Fruit fly (Drosophila melanogaster) whole organism, embryonic: ENCODE data around the gene Ufsp2.

Experiments
- CG10654 ChIP-seq: fragments of 200-800 bp; sonication (Bioruptor generic); optimal IDR thresholded peaks from 2 replicates; lab custom pipeline; 2016; ENCODE audit warnings: missing biosample characterization, missing genetic modification characterization
- CG11723 ChIP-seq: fragments of 200-800 bp; sonication (Bioruptor generic); optimal IDR thresholded peaks from 2 replicates; lab custom pipeline; 2017; ENCODE audit warnings: missing biosample characterization, mild to moderate bottlenecking, missing genetic modification characterization
- CG15601 ChIP-seq: fragments of 200-800 bp; sonication (Bioruptor generic); optimal IDR thresholded peaks from 3 replicates; lab custom pipeline; 2019; ENCODE audit warnings: missing biosample characterization, mild to moderate bottlenecking, missing genetic modification characterization, moderate library complexity
- CG17568 ChIP-seq: fragments of 200-800 bp; sonication (Bioruptor generic); optimal IDR thresholded peaks from 2 replicates; lab custom pipeline; 2018; ENCODE audit warnings: missing biosample characterization, mild to moderate bottlenecking, missing genetic modification characterization, moderate library complexity
- CG17612 ChIP-seq: fragments of 200-800 bp; sonication (Bioruptor generic); IDR thresholded peaks from 2 replicates; pipeline ENCODE4 v1.3.6; 2022; ENCODE audit warnings: missing biosample characterization, missing genetic modification characterization
- CG1832 ChIP-seq: fragments of 200-800 bp; sonication (Bioruptor generic); optimal IDR thresholded peaks from 2 replicates; lab custom pipeline; 2017; ENCODE audit warnings: missing biosample characterization, mild to moderate bottlenecking, missing genetic modification characterization, inconsistent platforms
- CG2116 ChIP-seq: fragments of 200-800 bp; sonication (Bioruptor generic); optimal IDR thresholded peaks from 3 replicates; lab custom pipeline; 2018; ENCODE audit warnings: missing biosample characterization, mild to moderate bottlenecking, missing genetic modification characterization
- CG2199 ChIP-seq: fragments of 200-800 bp; sonication (Bioruptor generic); IDR thresholded peaks from 3 replicates; pipeline ENCODE4 v1.3.6; 2022; ENCODE audit warnings: missing biosample characterization, missing genetic modification characterization
- CG2889 ChIP-seq: fragments of 200-800 bp; sonication (Bioruptor generic); IDR thresholded peaks from 3 replicates; pipeline ENCODE4 v1.3.6; 2022; ENCODE audit warnings: missing biosample characterization, missing genetic modification characterization
- CG3726 ChIP-seq: fragments of 200-800 bp; sonication (Bioruptor generic); IDR thresholded peaks from 3 replicates; pipeline ENCODE4, ENCODE4 v1.3.6; 2022; ENCODE audit warnings: missing biosample characterization, missing genetic modification characterization
- CG42726 ChIP-seq: fragments of 200-800 bp; sonication (Bioruptor generic); IDR thresholded peaks from 2 replicates; pipeline ENCODE4 v1.3.6; 2022; ENCODE audit warnings: missing biosample characterization, missing genetic modification characterization; ENCODE audit not compliant: partially characterized antibody
- CG5953 ChIP-seq: fragments of 200-800 bp; sonication (Bioruptor generic); IDR thresholded peaks from 2 replicates; pipeline ENCODE4 v1.3.6; 2022; ENCODE audit warnings: missing biosample characterization, missing genetic modification characterization
- CG6683 ChIP-seq: fragments of 200-800 bp; sonication (Bioruptor generic); optimal IDR thresholded peaks from 2 replicates; lab custom pipeline; 2017; ENCODE audit warnings: missing biosample characterization, mild to moderate bottlenecking, missing genetic modification characterization, missing genetic modification reagents
- CG7745 ChIP-seq: fragments of 200-800 bp; sonication (Bioruptor generic); optimal IDR thresholded peaks from 2 replicates; lab custom pipeline; 2018; ENCODE audit warnings: missing biosample characterization, mild to moderate bottlenecking, missing genetic modification characterization, moderate library complexity
- CG7987 ChIP-seq: fragments of 200-800 bp; sonication (Bioruptor generic); optimal IDR thresholded peaks from 2 replicates; lab custom pipeline; 2018; ENCODE audit warnings: missing biosample characterization, mild to moderate bottlenecking, missing genetic modification characterization, moderate library complexity
- CG8359 ChIP-seq: fragments of 200-800 bp; sonication (Bioruptor generic); optimal IDR thresholded peaks from 2 replicates; lab custom pipeline; 2017; ENCODE audit warnings: missing biosample characterization, mild to moderate bottlenecking, missing genetic modification characterization, borderline replicate concordance
- CG9797 ChIP-seq: fragments of 200-800 bp; sonication (Bioruptor generic); optimal IDR thresholded peaks from 3 replicates; lab custom pipeline; 2018; ENCODE audit warnings: missing biosample characterization, mild to moderate bottlenecking, missing genetic modification characterization
- D19A ChIP-seq: fragments of 200-800 bp; optimal IDR thresholded peaks from 3 replicates; lab custom pipeline; 2019; ENCODE audit warnings: missing biosample characterization, mild to moderate bottlenecking, missing genetic modification characterization, moderate library complexity
- Deaf1 ChIP-seq: fragments of 200-800 bp; optimal IDR thresholded peaks from 3 replicates; lab custom pipeline; 2019; ENCODE audit warnings: missing biosample characterization, mild to moderate bottlenecking, missing genetic modification characterization, moderate library complexity
- Dll ChIP-seq: fragments of 200-800 bp; sonication (Bioruptor generic); IDR thresholded peaks from 4 replicates; pipeline ENCODE4 v1.3.6; 2022; ENCODE audit warnings: missing biosample characterization, missing genetic modification characterization; ENCODE audit not compliant: partially characterized antibody
- Dref ChIP-seq: fragments of 200-800 bp; sonication (Bioruptor generic); IDR thresholded peaks from 2 replicates; pipeline ENCODE4 v1.3.6; 2022; ENCODE audit warnings: missing biosample characterization, missing genetic modification characterization
- HLH3B ChIP-seq: fragments of 200-800 bp; sonication (Bioruptor generic); IDR thresholded peaks from 2 replicates; pipeline ENCODE4 v1.3.6; 2022; ENCODE audit warnings: missing biosample characterization, missing genetic modification characterization
- HLHmδ ChIP-seq: fragments of 200-800 bp; sonication (Bioruptor generic); optimal IDR thresholded peaks from 2 replicates; lab custom pipeline; 2018; ENCODE audit warnings: missing biosample characterization, mild to moderate bottlenecking, missing genetic modification characterization, moderate library complexity
- Hand ChIP-seq: fragments of 200-800 bp; sonication (Bioruptor generic); optimal IDR thresholded peaks from 2 replicates; lab custom pipeline; 2017; ENCODE audit warnings: mild to moderate bottlenecking, missing biosample characterization, missing genetic modification reagents, missing genetic modification characterization
- Jarid2 ChIP-seq: fragments of 200-800 bp; sonication (Bioruptor generic); optimal IDR thresholded peaks from 3 replicates; lab custom pipeline; 2017; ENCODE audit warnings: mild to moderate bottlenecking, missing biosample characterization, missing genetic modification reagents, missing genetic modification characterization
- Med ChIP-seq: fragments of 200-800 bp; sonication (Bioruptor generic); peaks from one replicate; lab custom pipeline; 2016; ENCODE audit warnings: missing biosample characterization, missing genetic modification characterization, mild to moderate bottlenecking, inconsistent platforms, moderate library complexity
- Nf-YB ChIP-seq: fragments of 200-800 bp; sonication (Bioruptor generic); optimal IDR thresholded peaks from 3 replicates; lab custom pipeline; 2019; ENCODE audit warnings: missing biosample characterization, mild to moderate bottlenecking, missing genetic modification characterization, moderate library complexity
- TFAM ChIP-seq: fragments of 200-800 bp; sonication (Bioruptor generic); optimal IDR thresholded peaks from 2 replicates; lab custom pipeline; 2017; ENCODE audit warnings: missing biosample characterization, missing genetic modification characterization, inconsistent platforms
- Trl ChIP-seq, 3 experiments: fragments of >200 bp in 2 of 3; fragments of 200-800 bp in 1 of 3; sonication (Bioruptor generic) in 1 of 3; optimal IDR thresholded peaks; 2 replicates in 1 of 3; 3 replicates in 2 of 3; lab custom pipeline; 2016 to 2017; ENCODE audit warnings: missing biosample characterization in 1 of 3, missing genetic modification characterization in 1 of 3
- Xrp1 ChIP-seq: fragments of 200-800 bp; sonication (Bioruptor generic); IDR thresholded peaks from 2 replicates; pipeline ENCODE4 v1.3.6; 2022; ENCODE audit warnings: missing biosample characterization, missing genetic modification characterization
- al ChIP-seq: fragments of 200-800 bp; sonication (Bioruptor generic); IDR thresholded peaks from 2 replicates; pipeline ENCODE4 v1.3.6; 2022; ENCODE audit warnings: missing biosample characterization, missing genetic modification characterization
- ara ChIP-seq: fragments of 200-800 bp; sonication (Bioruptor generic); IDR thresholded peaks from 2 replicates; pipeline ENCODE4 v1.3.6; 2022; ENCODE audit warnings: missing biosample characterization, missing genetic modification characterization
- bab2 ChIP-seq: fragments of 200-800 bp; sonication (Bioruptor generic); optimal IDR thresholded peaks from 2 replicates; lab custom pipeline; 2016; ENCODE audit warnings: missing biosample characterization, missing genetic modification characterization
- btn ChIP-seq: fragments of 200-800 bp; sonication (Bioruptor generic); optimal IDR thresholded peaks from 2 replicates; lab custom pipeline; 2016; ENCODE audit warnings: missing biosample characterization, missing genetic modification characterization
- ftz-f1 ChIP-seq: fragments of 200-800 bp; sonication (Bioruptor generic); optimal IDR thresholded peaks from 2 replicates; lab custom pipeline; 2016; ENCODE audit warnings: missing biosample characterization, missing genetic modification characterization
- hb ChIP-seq: fragments of 200-800 bp; sonication (Bioruptor generic); IDR thresholded peaks from 3 replicates; pipeline ENCODE4 v1.3.6; 2022; ENCODE audit warnings: missing biosample characterization, missing genetic modification characterization; ENCODE audit not compliant: partially characterized antibody
- hth ChIP-seq: fragments of >200 bp; optimal IDR thresholded peaks from 2 replicates; lab custom pipeline; 2017; ENCODE audit warnings: inconsistent platforms
- kni ChIP-seq: fragments of 200-800 bp; sonication (Bioruptor generic); optimal IDR thresholded peaks from 3 replicates; lab custom pipeline; 2017; ENCODE audit warnings: mild to moderate bottlenecking, missing biosample characterization, missing genetic modification reagents, missing genetic modification characterization
- lab ChIP-seq: fragments of 200-800 bp; sonication (Bioruptor generic); optimal IDR thresholded peaks from 3 replicates; lab custom pipeline; 2017; ENCODE audit warnings: missing biosample characterization, missing genetic modification characterization, mild to moderate bottlenecking, moderate library complexity, missing genetic modification reagents
- nerfin-1 ChIP-seq: fragments of 200-800 bp; sonication (Bioruptor generic); optimal IDR thresholded peaks from 3 replicates; lab custom pipeline; 2019; ENCODE audit warnings: missing biosample characterization, mild to moderate bottlenecking, missing genetic modification characterization, moderate library complexity
- sens ChIP-seq: fragments of 200-800 bp; sonication (Bioruptor generic); peaks from one replicate; lab custom pipeline; 2016; ENCODE audit warnings: missing biosample characterization, missing genetic modification characterization
- sr ChIP-seq: fragments of 200-800 bp; sonication (Bioruptor generic); IDR thresholded peaks from 3 replicates; pipeline ENCODE4 v1.3.6; 2022; ENCODE audit warnings: missing biosample characterization, missing genetic modification characterization
- stc ChIP-seq: fragments of 200-800 bp; sonication (Bioruptor generic); IDR thresholded peaks from 2 replicates; pipeline ENCODE4 v1.3.6; 2022; ENCODE audit warnings: missing biosample characterization, missing genetic modification characterization
- tup ChIP-seq: fragments of 200-800 bp; sonication (Bioruptor generic); optimal IDR thresholded peaks from 2 replicates; lab custom pipeline; 2016; ENCODE audit warnings: missing biosample characterization, mild to moderate bottlenecking, missing genetic modification characterization, moderate library complexity
- usp ChIP-seq: fragments of >200 bp; optimal IDR thresholded peaks from 2 replicates; lab custom pipeline; 2017; ENCODE audit warnings: missing biosample characterization, missing genetic modification characterization
- vnd ChIP-seq: fragments of 200-800 bp; sonication (Bioruptor generic); IDR thresholded peaks from 3 replicates; pipeline ENCODE4 v1.3.6; 2022; ENCODE audit warnings: missing biosample characterization, missing genetic modification characterization; ENCODE audit not compliant: partially characterized antibody
- z ChIP-seq: fragments of 200-800 bp; sonication (Bioruptor generic); IDR thresholded peaks from 3 replicates; pipeline ENCODE4 v1.3.6; 2022; ENCODE audit warnings: missing biosample characterization, missing genetic modification characterization
- zen2 ChIP-seq: fragments of 200-800 bp; sonication (Bioruptor generic); IDR thresholded peaks from 3 replicates; pipeline ENCODE4 v1.3.6; 2022; ENCODE audit warnings: missing biosample characterization, missing genetic modification characterization; ENCODE audit not compliant: partially characterized antibody
- zfh1 ChIP-seq: fragments of 200-800 bp; sonication (Bioruptor generic); IDR thresholded peaks from 3 replicates; pipeline ENCODE4 v1.3.6; 2022; ENCODE audit warnings: missing biosample characterization, missing genetic modification characterization

The Ufsp2 gene

dm6 chr3L:15535228-15535598 lies 41.2 kb upstream of the Ufsp2 start, which contains the start of gene CrebA (continued):
- TF ChIP-seq Deaf1 (tag; lab: Kevin White, UChicago) (peak; percentile 53), hth (no peak), HLHmδ (GFP tag; lab: Kevin White, UChicago) (peak; percentile 40), Dll (GFP tag; lab: Robert Waterston, UW) (0 out of 4 replicates have a peak, but pooled peaks have one; percentile 15), Med (peak; percentile 15), Jarid2 (peak; percentile 81), CG7745 (tag; lab: Kevin White, UChicago) (peak; percentile 4), stc (peak; percentile 34; the same call in 1 of the 2 replicates), HLH3B (peak; percentile 13; the same call in 1 of the 2 replicates), Trl (optimal IDR thresholded peaks at IDR 0.05; lab: Kevin White, UChicago) (peak; percentile 94 to 95), Trl (GFP tag; optimal IDR thresholded peaks at IDR 0.05; lab: Kevin White, UChicago) (no peak), CG2116 (GFP tag; lab: Kevin White, UChicago) (no peak), CG2199 (GFP tag; lab: Robert Waterston, UW) (peak; percentile 93), CG1832 (GFP tag; lab: Kevin White, UChicago) (peak; percentile 83), CG42726 (GFP tag; lab: Robert Waterston, UW) (peak; percentile 7; the same call in 1 of the 2 replicates), Xrp1 (GFP tag; lab: Robert Waterston, UW) (no peak)

- 0 out of 3 replicates have a peak, but pooled peaks have one; percentile 16 for TF ChIP-seq zfh1 (GFP tag; lab: Robert Waterston, UW)
- no peak for TF ChIP-seq zen2 (GFP tag; lab: Robert Waterston, UW)
- no peak for TF ChIP-seq al
- TF ChIP-seq CG5953 (GFP tag; lab: Robert Waterston, UW) = no peak
- TF ChIP-seq HLHmδ (GFP tag; lab: Kevin White, UChicago) = no peak
- TF ChIP-seq btn (GFP tag; lab: Kevin White, UChicago) = no peak
- TF ChIP-seq z = no peak
- TF ChIP-seq Nf-YB (GFP tag; lab: Kevin White, UChicago) = peak; percentile 47
- TF ChIP-seq CG6683 (GFP tag; lab: Kevin White, UChicago) = no peak
- no peak for TF ChIP-seq CG2889 (GFP tag; lab: Robert Waterston, UW)
- no peak for TF ChIP-seq TFAM (GFP tag; lab: Kevin White, UChicago)
- TF ChIP-seq ftz-f1 (GFP tag; lab: Kevin White, UChicago) = no peak
- TF ChIP-seq hb = no peak
- no peak for TF ChIP-seq CG15601
- TF ChIP-seq D19A (tag; lab: Kevin White, UChicago) = no peak
- TF ChIP-seq sr = no peak
- no peak for TF ChIP-seq CG9797 (GFP tag; lab: Kevin White, UChicago)
- no peak for TF ChIP-seq CG17612
- TF ChIP-seq kni (GFP tag; lab: Kevin White, UChicago) = peak; percentile 70
- TF ChIP-seq usp (GFP tag; lab: Kevin White, UChicago) = no peak
- no peak for TF ChIP-seq Hand (GFP tag; lab: Kevin White, UChicago)
- no peak for TF ChIP-seq CG17568 (GFP tag; lab: Kevin White, UChicago)
- TF ChIP-seq CG7987 (GFP tag; lab: Kevin White, UChicago) = no peak
- TF ChIP-seq sens (GFP tag; lab: Kevin White, UChicago) = peak; percentile 38
- TF ChIP-seq CG1832 (GFP tag; lab: Kevin White, UChicago) = no peak
- TF ChIP-seq CG8359 (GFP tag; lab: Kevin White, UChicago) = no peak
- TF ChIP-seq bab2 = no peak
- TF ChIP-seq CG7745 (tag; lab: Kevin White, UChicago) = no peak
- TF ChIP-seq hth = no peak
- TF ChIP-seq lab (GFP tag; lab: Kevin White, UChicago) = no peak
- no peak for TF ChIP-seq CG11723 (GFP tag; lab: Kevin White, UChicago)
- no peak for TF ChIP-seq ara (GFP tag; lab: Robert Waterston, UW)
- TF ChIP-seq CG10654 = no peak
- no peak for TF ChIP-seq tup (GFP tag; lab: Kevin White, UChicago)
- no peak for TF ChIP-seq Dref (GFP tag; lab: Robert Waterston, UW)
- TF ChIP-seq CG3726 = no peak
- TF ChIP-seq nerfin-1 (tag; lab: Kevin White, UChicago) = peak; percentile 53
- TF ChIP-seq vnd (GFP tag; lab: Robert Waterston, UW) = no peak
Observed at dm6 chr3L:15535800-15536225, 40.6 kb upstream of the Ufsp2 start.
